Fruit fly (Drosophila melanogaster) whole organism, embryonic: ENCODE data around the gene CG46441.

Experiments
- Abd-B ChIP-seq: fragments of 200-800 bp; sonication (Bioruptor generic); optimal IDR thresholded peaks from 2 replicates; lab custom pipeline; 2018; ENCODE audit warnings: missing biosample characterization, mild to moderate bottlenecking, missing genetic modification characterization, moderate library complexity
- Bdp1 ChIP-seq: fragments of 200-800 bp; sonication (Bioruptor generic); optimal IDR thresholded peaks from 3 replicates; lab custom pipeline; 2016; ENCODE audit warnings: missing biosample characterization, missing genetic modification characterization
- CG10431 ChIP-seq: fragments of 200-800 bp; sonication (Bioruptor generic); optimal IDR thresholded peaks from 3 replicates; lab custom pipeline; 2018; ENCODE audit warnings: missing biosample characterization, mild to moderate bottlenecking, missing genetic modification characterization
- CG10565 ChIP-seq: fragments of 200-800 bp; sonication (Bioruptor generic); optimal IDR thresholded peaks from 3 replicates; lab custom pipeline; 2016; ENCODE audit warnings: missing biosample characterization, mild to moderate bottlenecking, missing genetic modification characterization
- CG12071 ChIP-seq: fragments of 200-800 bp; sonication (Bioruptor generic); optimal IDR thresholded peaks from 3 replicates; lab custom pipeline; 2018; ENCODE audit warnings: missing biosample characterization, mild to moderate bottlenecking, missing genetic modification characterization
- CG12104 ChIP-seq: fragments of 200-800 bp; sonication (Bioruptor generic); optimal IDR thresholded peaks from 3 replicates; lab custom pipeline; 2016; ENCODE audit warnings: missing biosample characterization, missing genetic modification characterization
- CG13296 ChIP-seq: fragments of 200-800 bp; sonication (Bioruptor generic); optimal IDR thresholded peaks from 3 replicates; lab custom pipeline; 2018; ENCODE audit warnings: missing biosample characterization, mild to moderate bottlenecking, missing genetic modification characterization
- CG13775 ChIP-seq: fragments of 200-800 bp; sonication (Bioruptor generic); optimal IDR thresholded peaks from 3 replicates; lab custom pipeline; 2017; ENCODE audit warnings: missing biosample characterization, mild to moderate bottlenecking, missing genetic modification characterization
- CG14014 ChIP-seq: fragments of 200-800 bp; sonication (Bioruptor generic); IDR thresholded peaks from 2 replicates; pipeline ENCODE4 v1.3.6; 2022; ENCODE audit warnings: missing biosample characterization, missing genetic modification characterization
- CG14667 ChIP-seq: fragments of 200-800 bp; sonication (Bioruptor generic); IDR thresholded peaks from 2 replicates; pipeline ENCODE4 v1.3.6; 2022; ENCODE audit warnings: missing biosample characterization, missing genetic modification characterization
- CG17568 ChIP-seq: fragments of 200-800 bp; sonication (Bioruptor generic); optimal IDR thresholded peaks from 2 replicates; lab custom pipeline; 2018; ENCODE audit warnings: missing biosample characterization, mild to moderate bottlenecking, missing genetic modification characterization, moderate library complexity
- CG1792 ChIP-seq: fragments of 200-800 bp; sonication (Bioruptor generic); optimal IDR thresholded peaks from 2 replicates; lab custom pipeline; 2016; ENCODE audit warnings: missing biosample characterization, missing genetic modification characterization
- CG32532 ChIP-seq: fragments of 200-800 bp; sonication (Bioruptor generic); IDR thresholded peaks from 2 replicates; pipeline ENCODE4 v1.3.6; 2022; ENCODE audit warnings: missing biosample characterization, missing genetic modification characterization
- CG34224 ChIP-seq: fragments of 200-800 bp; sonication (Bioruptor generic); IDR thresholded peaks from 3 replicates; pipeline ENCODE4 v1.3.6; 2022; ENCODE audit warnings: missing biosample characterization, missing genetic modification characterization; ENCODE audit not compliant: partially characterized antibody
- CG3726 ChIP-seq: fragments of 200-800 bp; sonication (Bioruptor generic); IDR thresholded peaks from 3 replicates; pipeline ENCODE4, ENCODE4 v1.3.6; 2022; ENCODE audit warnings: missing biosample characterization, missing genetic modification characterization
- CG4730 ChIP-seq: fragments of 200-800 bp; sonication (Bioruptor generic); IDR thresholded peaks from 2 replicates; pipeline ENCODE4 v1.3.6; 2022; ENCODE audit warnings: missing biosample characterization, missing genetic modification characterization
- CG4820 ChIP-seq: fragments of 200-800 bp; sonication (Bioruptor generic); optimal IDR thresholded peaks from 3 replicates; lab custom pipeline; 2016; ENCODE audit warnings: missing biosample characterization, missing genetic modification characterization
- CG4854 ChIP-seq: fragments of 200-800 bp; sonication (Bioruptor generic); optimal IDR thresholded peaks from 2 replicates; lab custom pipeline; 2016; ENCODE audit warnings: missing biosample characterization, missing genetic modification characterization, inconsistent platforms
- CG8290 ChIP-seq, 3 experiments: fragments of 200-800 bp; sonication (Bioruptor generic); optimal IDR thresholded peaks; 2 replicates each; lab custom pipeline; 2016 to 2019; ENCODE audit warnings: missing biosample characterization in 3 of 3, missing genetic modification characterization in 3 of 3, mild to moderate bottlenecking in 2 of 3, moderate library complexity in 1 of 3
- CG8359 ChIP-seq: fragments of 200-800 bp; sonication (Bioruptor generic); optimal IDR thresholded peaks from 2 replicates; lab custom pipeline; 2017; ENCODE audit warnings: missing biosample characterization, mild to moderate bottlenecking, missing genetic modification characterization, borderline replicate concordance
- CG9609 ChIP-seq: fragments of 200-800 bp; sonication (Bioruptor generic); optimal IDR thresholded peaks from 3 replicates; lab custom pipeline; 2016; ENCODE audit warnings: missing biosample characterization, missing genetic modification characterization
- CG9797 ChIP-seq: fragments of 200-800 bp; sonication (Bioruptor generic); optimal IDR thresholded peaks from 3 replicates; lab custom pipeline; 2018; ENCODE audit warnings: missing biosample characterization, mild to moderate bottlenecking, missing genetic modification characterization
- Doc3 ChIP-seq: fragments of 200-800 bp; sonication (Bioruptor generic); IDR thresholded peaks from 3 replicates; pipeline ENCODE4 v1.3.6; 2022; ENCODE audit warnings: missing biosample characterization, missing genetic modification characterization; ENCODE audit not compliant: partially characterized antibody
- Fer3 ChIP-seq: fragments of 200-800 bp; sonication (Bioruptor generic); optimal IDR thresholded peaks from 2 replicates; lab custom pipeline; 2018; ENCODE audit warnings: missing biosample characterization, mild to moderate bottlenecking, missing genetic modification characterization, moderate library complexity
- MESR4 ChIP-seq: fragments of 200-800 bp; sonication (Bioruptor generic); optimal IDR thresholded peaks from 2 replicates; lab custom pipeline; 2018; ENCODE audit warnings: missing biosample characterization, mild to moderate bottlenecking, missing genetic modification characterization, moderate library complexity
- MTF-1 ChIP-seq: fragments of 200-800 bp; sonication (Bioruptor generic); optimal IDR thresholded peaks from 2 replicates; lab custom pipeline; 2018; ENCODE audit warnings: missing biosample characterization, mild to moderate bottlenecking, missing genetic modification characterization, borderline replicate concordance
- Med ChIP-seq: fragments of 200-800 bp; sonication (Bioruptor generic); peaks from one replicate; lab custom pipeline; 2016; ENCODE audit warnings: missing biosample characterization, missing genetic modification characterization, mild to moderate bottlenecking, inconsistent platforms, moderate library complexity
- Meics ChIP-seq: fragments of 200-800 bp; sonication (Bioruptor generic); optimal IDR thresholded peaks from 2 replicates; lab custom pipeline; 2017; ENCODE audit warnings: missing biosample characterization, mild to moderate bottlenecking, missing genetic modification characterization
- Oaz ChIP-seq: fragments of 200-800 bp; sonication (Bioruptor generic); IDR thresholded peaks from 2 replicates; pipeline ENCODE4 v1.3.6; 2022; ENCODE audit warnings: missing biosample characterization, missing genetic modification characterization
- Sox102F ChIP-seq: fragments of 200-800 bp; sonication (Bioruptor generic); optimal IDR thresholded peaks from 2 replicates; lab custom pipeline; 2018; ENCODE audit warnings: missing biosample characterization, mild to moderate bottlenecking, missing genetic modification characterization, moderate library complexity
- ara ChIP-seq: fragments of 200-800 bp; sonication (Bioruptor generic); IDR thresholded peaks from 2 replicates; pipeline ENCODE4 v1.3.6; 2022; ENCODE audit warnings: missing biosample characterization, missing genetic modification characterization
- chinmo ChIP-seq: fragments of 200-800 bp; sonication (Bioruptor generic); IDR thresholded peaks from 4 replicates; pipeline ENCODE4 v1.3.6; 2022; ENCODE audit warnings: missing biosample characterization, missing genetic modification characterization; ENCODE audit not compliant: partially characterized antibody
- croc ChIP-seq: fragments of 200-800 bp; sonication (Bioruptor generic); conservative IDR thresholded peaks from 3 replicates; pipeline ENCODE4 v1.3.6; 2022; ENCODE audit warnings: missing biosample characterization, missing genetic modification characterization
- disco-r ChIP-seq: fragments of 200-800 bp; sonication (Bioruptor generic); optimal IDR thresholded peaks from 2 replicates; lab custom pipeline; 2016; ENCODE audit warnings: missing biosample characterization, missing genetic modification characterization
- ewg ChIP-seq: fragments of 200-800 bp; sonication (Bioruptor generic); optimal IDR thresholded peaks from 3 replicates; lab custom pipeline; 2017; ENCODE audit warnings: mild to moderate bottlenecking, missing biosample characterization, missing genetic modification reagents, missing genetic modification characterization
- eyg ChIP-seq: fragments of 200-800 bp; sonication (Bioruptor generic); optimal IDR thresholded peaks from 3 replicates; lab custom pipeline; 2016; ENCODE audit warnings: missing biosample characterization, missing genetic modification characterization
- fd102C ChIP-seq: fragments of 200-800 bp; sonication (Bioruptor generic); optimal IDR thresholded peaks from 2 replicates; lab custom pipeline; 2018; ENCODE audit warnings: missing biosample characterization, mild to moderate bottlenecking, missing genetic modification characterization, moderate library complexity
- grau ChIP-seq: fragments of 200-800 bp; optimal IDR thresholded peaks from 3 replicates; lab custom pipeline; 2019; ENCODE audit warnings: missing biosample characterization, mild to moderate bottlenecking, missing genetic modification characterization, moderate library complexity
- hth ChIP-seq: fragments of >200 bp; optimal IDR thresholded peaks from 2 replicates; lab custom pipeline; 2017; ENCODE audit warnings: inconsistent platforms
- insv ChIP-seq, 2 experiments: fragments of 200-800 bp; sonication (Bioruptor generic); optimal IDR thresholded peaks; 3 replicates each; lab custom pipeline; 2016 to 2018; ENCODE audit warnings: missing biosample characterization in 2 of 2, missing genetic modification characterization in 2 of 2
- maf-S ChIP-seq: fragments of 200-800 bp; sonication (Bioruptor generic); optimal IDR thresholded peaks from 2 replicates; lab custom pipeline; 2016; ENCODE audit warnings: missing biosample characterization, missing genetic modification characterization
- mirr ChIP-seq: fragments of 200-800 bp; sonication (Bioruptor generic); optimal IDR thresholded peaks from 3 replicates; lab custom pipeline; 2018; ENCODE audit warnings: missing biosample characterization, mild to moderate bottlenecking, missing genetic modification characterization
- nau ChIP-seq: fragments of 200-800 bp; sonication (Bioruptor generic); optimal IDR thresholded peaks from 3 replicates; lab custom pipeline; 2017; ENCODE audit warnings: missing biosample characterization, mild to moderate bottlenecking, missing genetic modification characterization, missing genetic modification reagents
- oc ChIP-seq: fragments of 200-800 bp; sonication (Bioruptor generic); optimal IDR thresholded peaks from 2 replicates; lab custom pipeline; 2018; ENCODE audit warnings: missing biosample characterization, mild to moderate bottlenecking, missing genetic modification characterization, moderate library complexity
- onecut ChIP-seq: fragments of 200-800 bp; sonication (Bioruptor generic); IDR thresholded peaks from 2 replicates; pipeline ENCODE4 v1.3.6; 2022; ENCODE audit warnings: missing biosample characterization, missing genetic modification characterization
- pfk ChIP-seq: fragments of 200-800 bp; sonication (Bioruptor generic); optimal IDR thresholded peaks from 2 replicates; lab custom pipeline; 2018; ENCODE audit warnings: missing biosample characterization, mild to moderate bottlenecking, missing genetic modification characterization, moderate library complexity
- pita ChIP-seq: fragments of 200-800 bp; sonication (Bioruptor generic); optimal IDR thresholded peaks from 2 replicates; lab custom pipeline; 2017; ENCODE audit warnings: missing biosample characterization, mild to moderate bottlenecking, missing genetic modification characterization
- ranshi ChIP-seq: fragments of 200-800 bp; sonication (Bioruptor generic); IDR thresholded peaks from 2 replicates; pipeline ENCODE4 v1.3.6; 2022; ENCODE audit warnings: missing biosample characterization, missing genetic modification characterization

CG46441 gene

DNA sequence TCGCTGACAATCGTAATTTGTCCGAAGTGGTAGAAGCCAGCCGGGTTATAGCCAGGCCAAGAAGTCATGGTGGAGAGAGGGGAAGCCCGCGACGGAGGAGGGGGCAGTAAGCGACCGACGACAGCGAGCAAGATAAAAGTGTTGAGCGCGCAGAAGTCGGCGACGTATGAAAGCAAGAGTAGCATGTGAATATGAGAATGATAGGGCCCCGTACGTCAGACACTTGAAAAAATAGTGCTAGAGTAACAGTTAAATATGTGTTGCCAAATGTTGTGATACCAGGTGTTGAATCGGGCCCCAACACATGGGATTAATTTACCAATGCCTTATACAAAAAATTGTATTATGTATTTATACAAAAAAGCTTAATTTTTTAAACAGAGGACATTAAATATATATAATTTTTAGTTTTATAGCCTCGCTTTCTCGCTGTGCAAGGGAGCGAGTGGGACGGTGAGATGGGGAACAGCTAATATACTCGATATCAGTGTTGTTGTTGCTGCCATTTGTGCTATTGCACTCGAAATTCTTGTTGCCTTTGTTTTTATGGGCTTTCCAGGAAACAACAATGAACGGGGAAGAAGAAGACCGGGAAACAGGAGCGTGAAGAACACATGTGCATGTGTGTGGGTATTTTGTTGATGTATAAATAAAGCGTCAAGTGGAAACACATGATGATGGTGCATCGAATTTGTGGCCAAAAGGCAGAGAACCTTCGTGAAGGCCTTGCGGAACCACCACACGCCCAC is 48.2 kb upstream of the CG46441 start (continued):
- TF ChIP-seq Abd-B (GFP tag; lab: Kevin White, UChicago) (peak; percentile 86), hth (lab: Kevin White, UChicago) (no peak), Meics (GFP tag; lab: Kevin White, UChicago) (peak; percentile 88), ranshi (GFP tag; lab: Robert Waterston, UW) (peak; percentile 84), pfk (peak; percentile 68), onecut (GFP tag; lab: Robert Waterston, UW) (peak; percentile 82), Sox102F (GFP tag; lab: Kevin White, UChicago) (peak; percentile 84), MESR4 (no peak), CG4854 (GFP tag; lab: Kevin White, UChicago) (peak; percentile 45), CG1792 (no peak), grau (tag; lab: Kevin White, UChicago) (peak; percentile 87), CG9609 (peak; percentile 36), chinmo (GFP tag; lab: Robert Waterston, UW) (peak; percentile 59; the same call in 3 of the 4 replicates), CG34224 (GFP tag; lab: Robert Waterston, UW) (no peak), CG10565 (peak; percentile 25), CG14667 (GFP tag; lab: Robert Waterston, UW) (peak; percentile 87), CG4820 (GFP tag; lab: Kevin White, UChicago) (peak; percentile 86), CG10431 (GFP tag; lab: Kevin White, UChicago) (peak; percentile 55), CG13775 (peak; percentile 81), CG12071 (peak; percentile 66), fd102C (no peak), ewg (GFP tag; lab: Kevin White, UChicago) (peak; percentile 68), Oaz (GFP tag; lab: Robert Waterston, UW) (peak; percentile 69), mirr (peak; percentile 93), maf-S (GFP tag; lab: Kevin White, UChicago) (no peak), Bdp1 (peak; percentile 23), croc (GFP tag; lab: Robert Waterston, UW) (peak; percentile 79), disco-r (GFP tag; lab: Kevin White, UChicago) (no peak), CG32532 (peak; percentile 85), MTF-1 (GFP tag; lab: Kevin White, UChicago) (peak; percentile 43), CG14014 (peak; percentile 85), Med (GFP tag; lab: Kevin White, UChicago) (peak; percentile 84), pita (no peak), nau (GFP tag; lab: Kevin White, UChicago) (peak; percentile 62), eyg (GFP tag; lab: Kevin White, UChicago) (peak; percentile 4), CG8290 (GFP tag; optimal IDR thresholded peaks at IDR 0.05; lab: Kevin White, UChicago) (peak; percentile 80), CG8290 (tag; optimal IDR thresholded peaks at IDR 0.05; lab: Kevin White, UChicago) (peak; percentile 11 to 44), CG4730 (GFP tag; lab: Robert Waterston, UW) (peak; percentile 81), CG17568 (GFP tag; lab: Kevin White, UChicago) (peak; percentile 74), CG8359 (GFP tag; lab: Kevin White, UChicago) (peak; percentile 53), CG12104 (peak; percentile 84), Doc3 (GFP tag; lab: Robert Waterston, UW) (no peak), CG9797 (GFP tag; lab: Kevin White, UChicago) (no peak), ara (GFP tag; lab: Robert Waterston, UW) (peak; percentile 84), CG3726 (GFP tag; lab: Robert Waterston, UW) (peak; percentile 78; the same call in 2 of the 3 replicates), oc (tag; lab: Kevin White, UChicago) (peak; percentile 82), Fer3 (tag; lab: Kevin White, UChicago) (peak; percentile 89), insv (GFP tag; optimal IDR thresholded peaks at IDR 0.05; lab: Kevin White, UChicago) (no peak), CG13296 (GFP tag; lab: Kevin White, UChicago) (peak; percentile 73)
